Worm (Caenorhabditis elegans) whole organism, L4 larva: ENCODE data around the gene lin-56.

Experiments
- F44E2.7 ChIP-seq: fragments of 200-800 bp; sonication (Bioruptor generic); IDR thresholded peaks from 2 replicates; pipeline ENCODE4 v2.1.2; 2022; ENCODE audit warnings: missing genetic modification characterization, missing compliant biosample characterization
- T20F7.1 ChIP-seq: fragments of 200-800 bp; sonication (Bioruptor generic); optimal IDR thresholded peaks from 2 replicates; lab custom pipeline; 2018; ENCODE audit warnings: mild to moderate bottlenecking, missing genetic modification characterization, missing compliant biosample characterization
- Y5F2A.4 ChIP-seq: fragments of 200-800 bp; sonication (Bioruptor generic); optimal IDR thresholded peaks from 2 replicates; lab custom pipeline; 2018; ENCODE audit warnings: mild to moderate bottlenecking, missing genetic modification characterization, missing compliant biosample characterization
- ZK546.5 ChIP-seq, 2 experiments: sonication (generic microtip); optimal IDR thresholded peaks; 2 replicates each; lab custom pipeline; 2017; ENCODE audit warnings: missing biosample characterization in 2 of 2, missing genetic modification characterization in 2 of 2
- aha-1 ChIP-seq: fragments of 150-350 bp; peaks from one replicate; lab custom pipeline; 2014; ENCODE audit warnings: missing biosample characterization, missing genetic modification characterization
- aly-2 ChIP-seq: sonication (generic microtip); optimal IDR thresholded peaks from 2 replicates; lab custom pipeline; 2018; ENCODE audit warnings: missing biosample characterization, missing genetic modification characterization
- ama-1 ChIP-seq: fragments of 150-350 bp; optimal IDR thresholded peaks from 2 replicates; lab custom pipeline; 2014; ENCODE audit warnings: inconsistent platforms, mixed read lengths
- arid-1 ChIP-seq: fragments of 200-800 bp; sonication (Bioruptor generic); conservative IDR thresholded peaks from 2 replicates; pipeline ENCODE4 v1.3.6; 2022; ENCODE audit warnings: missing genetic modification reagents, missing genetic modification characterization, missing compliant biosample characterization
- ceh-20 ChIP-seq: fragments of 200-800 bp; sonication (Bioruptor generic); IDR thresholded peaks from 2 replicates; pipeline ENCODE4 v1.3.6; 2022; ENCODE audit warnings: missing genetic modification reagents, missing genetic modification characterization, missing compliant biosample characterization
- ceh-44 ChIP-seq: fragments of 200-800 bp; sonication (Bioruptor generic); IDR thresholded peaks from 2 replicates; pipeline ENCODE4 v1.3.6; 2022; ENCODE audit warnings: missing genetic modification reagents, missing genetic modification characterization, missing compliant biosample characterization
- ceh-62 ChIP-seq: sonication (generic microtip); optimal IDR thresholded peaks from 2 replicates; lab custom pipeline; 2017; ENCODE audit warnings: missing biosample characterization, missing genetic modification characterization
- daf-12 ChIP-seq: fragments of 150-350 bp; optimal IDR thresholded peaks from 2 replicates; lab custom pipeline; 2014; ENCODE audit warnings: missing biosample characterization, missing genetic modification reagents, missing genetic modification characterization
- daf-16 ChIP-seq, 3 experiments: sonication (generic microtip); optimal IDR thresholded peaks; 2 replicates each; lab custom pipeline; 2016 to 2017; ENCODE audit warnings: missing genetic modification characterization in 3 of 3, missing genetic modification reagents in 3 of 3, mild to moderate bottlenecking in 2 of 3, missing compliant biosample characterization in 2 of 3, missing biosample characterization in 1 of 3, moderate library complexity in 1 of 3
- daf-19 ChIP-seq: fragments of 200-800 bp; sonication (Bioruptor generic); conservative IDR thresholded peaks from 2 replicates; pipeline ENCODE4 v1.3.6; 2022; ENCODE audit warnings: missing genetic modification characterization, missing compliant biosample characterization
- dmd-6 ChIP-seq: fragments of 200-800 bp; sonication (Bioruptor generic); IDR thresholded peaks from 2 replicates; pipeline ENCODE4 v1.3.6; 2022; ENCODE audit warnings: missing genetic modification reagents, missing genetic modification characterization, missing compliant biosample characterization
- dmd-8 ChIP-seq: fragments of 200-800 bp; sonication (Bioruptor generic); IDR thresholded peaks from 2 replicates; pipeline ENCODE4 v1.3.6; 2022; ENCODE audit warnings: missing genetic modification characterization, missing compliant biosample characterization
- dpl-1 ChIP-seq: fragments of 150-350 bp; optimal IDR thresholded peaks from 2 replicates; lab custom pipeline; 2014; ENCODE audit warnings: missing biosample characterization, missing genetic modification reagents, missing genetic modification characterization
- dve-1 ChIP-seq: sonication (generic microtip); optimal IDR thresholded peaks from 2 replicates; lab custom pipeline; 2017; ENCODE audit warnings: antibody characterized with exemption, mild to moderate bottlenecking, missing genetic modification characterization, missing compliant biosample characterization; ENCODE audit not compliant: insufficient read depth
- fkh-10 ChIP-seq: fragments of 150-350 bp; optimal IDR thresholded peaks from 2 replicates; lab custom pipeline; 2014; ENCODE audit warnings: missing biosample characterization, missing genetic modification reagents, missing genetic modification characterization
- hlh-30 ChIP-seq: sonication (generic microtip); optimal IDR thresholded peaks from 2 replicates; lab custom pipeline; 2017; ENCODE audit warnings: antibody characterized with exemption, mild to moderate bottlenecking, missing genetic modification characterization, missing compliant biosample characterization; ENCODE audit not compliant: insufficient read depth
- hmg-1.1 ChIP-seq: fragments of 200-800 bp; sonication (Bioruptor generic); IDR thresholded peaks from 2 replicates; pipeline ENCODE4 v1.3.6; 2022; ENCODE audit warnings: missing genetic modification reagents, missing genetic modification characterization, missing compliant biosample characterization
- lin-1 ChIP-seq: fragments of 200-800 bp; sonication (Bioruptor generic); IDR thresholded peaks from 2 replicates; pipeline ENCODE4 v1.3.6; 2022; ENCODE audit warnings: missing genetic modification reagents, missing genetic modification characterization, missing compliant biosample characterization
- lin-29 ChIP-seq: fragments of 200-800 bp; sonication (Bioruptor generic); IDR thresholded peaks from 2 replicates; pipeline ENCODE4 v1.3.6; 2022; ENCODE audit warnings: missing genetic modification reagents, missing genetic modification characterization, missing compliant biosample characterization
- lin-38 ChIP-seq: fragments of 200-800 bp; sonication (Bioruptor generic); IDR thresholded peaks from 2 replicates; pipeline ENCODE4 v1.3.6; 2022; ENCODE audit warnings: missing genetic modification reagents, missing genetic modification characterization, missing compliant biosample characterization
- lin-39 ChIP-seq: fragments of 150-350 bp; optimal IDR thresholded peaks from 2 replicates; lab custom pipeline; 2014; ENCODE audit warnings: missing biosample characterization, missing genetic modification reagents, missing genetic modification characterization
- lsy-2 ChIP-seq, 2 experiments: fragments of 150-350 bp in 1 of 2; sonication (generic microtip) in 1 of 2; optimal IDR thresholded peaks; 2 replicates each; lab custom pipeline; 2014 to 2017; ENCODE audit warnings: missing biosample characterization in 2 of 2, missing genetic modification characterization in 2 of 2
- mes-2 ChIP-seq: sonication (generic microtip); optimal IDR thresholded peaks from 2 replicates; lab custom pipeline; 2016; ENCODE audit warnings: missing genotype, mild to moderate bottlenecking, missing genetic modification characterization, missing compliant biosample characterization; ENCODE audit not compliant: poor library complexity, severe bottlenecking
- nhr-28 ChIP-seq: fragments of 150-350 bp; optimal IDR thresholded peaks from 2 replicates; lab custom pipeline; 2014; ENCODE audit warnings: missing biosample characterization, missing genetic modification characterization
- nhr-41 ChIP-seq: fragments of 200-800 bp; sonication (Bioruptor generic); IDR thresholded peaks from 2 replicates; pipeline ENCODE4 v1.3.6; 2022; ENCODE audit warnings: missing genetic modification reagents, missing genetic modification characterization, missing compliant biosample characterization
- nhr-6 ChIP-seq: fragments of 150-350 bp; optimal IDR thresholded peaks from 2 replicates; lab custom pipeline; 2014; ENCODE audit warnings: missing biosample characterization, missing genetic modification characterization
- nhr-76 ChIP-seq: fragments of 150-350 bp; optimal IDR thresholded peaks from 2 replicates; lab custom pipeline; 2014; ENCODE audit warnings: missing biosample characterization, missing genetic modification characterization
- pqm-1 ChIP-seq: sonication (generic microtip); optimal IDR thresholded peaks from 2 replicates; lab custom pipeline; 2017; ENCODE audit warnings: missing biosample characterization, missing genetic modification characterization
- sdz-12 ChIP-seq: fragments of 200-800 bp; sonication (Bioruptor generic); optimal IDR thresholded peaks from 2 replicates; lab custom pipeline; 2018; ENCODE audit warnings: mild to moderate bottlenecking, missing genetic modification characterization, missing compliant biosample characterization
- set-16 ChIP-seq: fragments of 200-800 bp; sonication (Bioruptor generic); IDR thresholded peaks from 2 replicates; pipeline ENCODE4 v1.3.6; 2022; ENCODE audit warnings: missing genetic modification reagents, missing genetic modification characterization, missing compliant biosample characterization
- snpc-1.2 ChIP-seq: fragments of 200-800 bp; sonication (Bioruptor generic); IDR thresholded peaks from 2 replicates; pipeline ENCODE4 v1.3.6; 2022; ENCODE audit warnings: missing genetic modification reagents, missing genetic modification characterization, missing compliant biosample characterization
- snpc-4 ChIP-seq: fragments of 150-350 bp; optimal IDR thresholded peaks from 2 replicates; lab custom pipeline; 2014; ENCODE audit warnings: missing biosample characterization, missing genetic modification characterization
- tra-1 ChIP-seq: fragments of 200-800 bp; sonication (Bioruptor generic); IDR thresholded peaks from 2 replicates; pipeline ENCODE4 v1.3.6; 2022; ENCODE audit warnings: missing genetic modification reagents, missing genetic modification characterization, missing compliant biosample characterization
- unc-130 ChIP-seq: sonication (generic microtip); optimal IDR thresholded peaks from 2 replicates; lab custom pipeline; 2016; ENCODE audit warnings: missing genetic modification reagents, missing genetic modification characterization, missing compliant biosample characterization
- unc-62 ChIP-seq, 3 experiments: fragments of 150-350 bp in 1 of 3; sonication (generic microtip); optimal IDR thresholded peaks in 2 of 3; peaks in 1 of 3; 1 replicate in 1 of 3; 2 replicates in 2 of 3; lab custom pipeline; 2014 to 2017; ENCODE audit warnings: missing biosample characterization in 3 of 3, missing genetic modification characterization in 3 of 3, missing genetic modification reagents in 3 of 3, missing genotype in 1 of 3
- vab-7 ChIP-seq: fragments of 200-800 bp; sonication (Bioruptor generic); IDR thresholded peaks from 2 replicates; pipeline ENCODE4 v1.3.6; 2022; ENCODE audit warnings: missing genetic modification reagents, missing genetic modification characterization, missing compliant biosample characterization

Gene lin-56

DNA sequence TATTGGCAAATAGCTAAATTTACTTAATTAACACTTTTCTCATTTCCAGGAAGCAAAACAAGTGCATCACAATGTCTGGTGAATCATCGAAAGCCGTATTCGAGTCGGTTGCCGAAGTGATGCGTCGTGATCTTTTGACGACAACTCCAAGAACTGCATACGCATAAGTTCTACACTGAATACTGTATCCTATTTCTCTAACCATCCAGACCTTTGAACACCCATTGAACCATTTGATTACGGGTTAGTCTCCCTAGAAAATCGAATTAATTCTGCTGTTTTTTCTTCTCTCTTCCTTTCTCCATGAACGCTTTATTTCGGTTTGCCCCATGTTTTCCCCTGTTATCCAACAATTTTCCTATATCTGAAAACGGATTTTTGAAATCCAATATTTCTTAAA lies at the start of gene lin-56:
Gene lin-56, plus strand, starts transcription at position 301 of the 400 bp plus-strand sequence.
- TF ChIP-seq lin-29 (GFP tag; lab: Robert Waterston, UW) (no peak), aha-1 (tag; lab: Kevin White, UChicago) (peak; percentile 54), lin-1 (GFP tag; lab: Robert Waterston, UW) (no peak)

DNA sequence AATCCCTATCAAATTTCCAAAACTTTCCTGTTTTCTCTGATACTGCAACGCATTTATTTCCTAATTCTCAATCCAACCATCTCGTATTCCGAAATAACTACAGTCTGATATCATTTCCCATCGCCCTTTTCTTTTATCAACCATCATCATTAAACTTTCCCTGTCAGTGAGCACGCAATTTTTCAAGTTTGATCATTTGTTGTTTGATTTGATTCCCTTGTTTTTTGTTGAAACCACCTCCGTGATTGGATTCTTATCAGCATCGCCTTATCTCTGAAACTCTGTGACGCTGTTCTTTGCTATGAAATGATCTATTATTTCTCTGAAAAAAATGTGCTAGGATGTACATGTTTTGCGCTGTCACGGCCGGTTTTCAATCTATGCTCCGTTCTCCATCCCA lies 46.8 kb upstream of the lin-56 start:
- TF ChIP-seq daf-16 (GFP tag; optimal IDR thresholded peaks at IDR 0.05; lab: Kevin White, UChicago) (no peak), daf-16 (tag; optimal IDR thresholded peaks at IDR 0.05; lab: Kevin White, UChicago) (peak; percentile 85), pqm-1 (peak; percentile 87), nhr-28 (peak; percentile 82), tra-1 (GFP tag; lab: Robert Waterston, UW) (peak; percentile 57; the same call in 1 of the 2 replicates), dmd-8 (GFP tag; lab: Robert Waterston, UW) (no peak), dve-1 (tag; lab: Kevin White, UChicago) (peak; percentile 47), unc-62 (GFP tag; optimal IDR thresholded peaks at IDR 0.05 in 1 of 2; lab: Kevin White, UChicago) (peak in 1 of 2 experiments; percentile 62), unc-62 (tag; optimal IDR thresholded peaks at IDR 0.05; lab: Kevin White, UChicago) (no peak), sdz-12 (GFP tag; lab: Kevin White, UChicago) (no peak), dmd-6 (GFP tag; lab: Robert Waterston, UW) (peak; percentile 86), nhr-41 (GFP tag; lab: Robert Waterston, UW) (no peak), Y5F2A.4 (GFP tag; lab: Kevin White, UChicago) (no peak)
- TF ChIP-seq, all 104 proteins: peak for 7

DNA sequence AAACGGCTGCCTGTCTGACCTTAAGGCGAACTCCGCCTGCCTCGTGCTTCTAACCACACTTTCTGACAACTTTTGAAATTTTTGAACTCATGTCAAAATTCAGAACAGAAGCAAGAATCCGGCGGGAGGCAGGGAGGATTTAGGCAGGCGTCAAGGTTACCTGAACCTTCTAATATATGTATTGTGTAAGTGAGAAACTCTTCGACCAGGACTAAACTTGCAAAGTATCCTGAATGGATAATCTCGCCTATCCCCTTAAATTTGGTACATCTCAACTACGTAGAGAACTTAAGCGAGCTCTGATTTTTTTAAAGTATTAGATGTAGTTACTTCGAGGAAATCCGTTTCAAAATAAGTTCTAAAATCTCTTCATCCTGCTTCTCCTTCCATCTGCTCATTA lies 38.8 kb upstream of the lin-56 start, which contains the start of gene E04D5.5:
Gene E04D5.5, plus strand, starts transcription at position 301 of the 400 bp plus-strand sequence.
- TF ChIP-seq ama-1 (lab: Kevin White, UChicago) = no peak
- TF ChIP-seq snpc-1.2 (GFP tag; lab: Robert Waterston, UW) = no peak
- TF ChIP-seq dpl-1 (GFP tag; lab: Kevin White, UChicago) = no peak
- no peak for TF ChIP-seq pqm-1
- no peak for TF ChIP-seq ceh-20 (GFP tag; lab: Robert Waterston, UW)
- TF ChIP-seq F44E2.7 (GFP tag; lab: Robert Waterston, UW) = no peak
- no peak for TF ChIP-seq nhr-76
- no peak for TF ChIP-seq fkh-10 (GFP tag; lab: Kevin White, UChicago)
- TF ChIP-seq daf-12 = no peak
- no peak for TF ChIP-seq ceh-44 (GFP tag; lab: Robert Waterston, UW)
- no peak for TF ChIP-seq lin-38
- TF ChIP-seq hmg-1.1 (GFP tag; lab: Robert Waterston, UW) = no peak
- no peak for TF ChIP-seq unc-62 (GFP tag; optimal IDR thresholded peaks at IDR 0.05 in 1 of 2; lab: Kevin White, UChicago)
- no peak for TF ChIP-seq unc-62 (tag; optimal IDR thresholded peaks at IDR 0.05; lab: Kevin White, UChicago)
- TF ChIP-seq daf-19 (GFP tag; lab: Robert Waterston, UW) = no peak
- no peak for TF ChIP-seq arid-1
- TF ChIP-seq aly-2 = no peak
- no peak for TF ChIP-seq ZK546.5 (tag; optimal IDR thresholded peaks at IDR 0.05; lab: Kevin White, UChicago)
- TF ChIP-seq mes-2 (tag; lab: Kevin White, UChicago) = no peak
- TF ChIP-seq set-16 = no peak
- no peak for TF ChIP-seq ceh-62 (tag; lab: Kevin White, UChicago)

DNA sequence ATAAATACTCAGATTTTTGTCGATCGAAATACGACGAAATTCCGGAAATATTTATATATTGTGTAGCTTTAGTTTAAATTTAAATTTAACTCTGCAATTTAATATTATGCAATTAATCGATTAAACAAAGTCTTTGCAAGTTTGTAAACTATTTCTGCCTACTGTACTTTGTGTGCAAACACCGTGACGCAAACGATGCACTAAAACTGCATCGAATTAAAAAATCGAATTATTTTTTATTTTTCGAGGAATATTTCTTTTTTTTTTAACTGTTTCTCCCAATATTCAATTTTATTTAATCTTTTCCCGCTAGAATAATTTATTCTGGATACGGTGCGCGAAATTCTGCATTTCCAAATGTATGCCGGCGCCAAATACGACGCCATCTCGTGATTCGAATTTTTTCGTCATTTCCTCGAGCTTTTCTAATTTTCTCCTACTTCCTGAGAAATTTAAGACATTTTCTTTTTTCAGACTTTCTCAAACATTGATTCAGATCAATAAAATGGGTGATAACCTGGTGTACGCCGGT lies 33.4 kb upstream of the lin-56 start, which contains the start of gene eif-2A:
Gene eif-2A, plus strand, starts transcription at position 469 of the 532 bp plus-strand sequence.
- no peak for TF ChIP-seq vab-7 (GFP tag; lab: Robert Waterston, UW)
- no peak for TF ChIP-seq snpc-4
- peak; percentile 0 for TF ChIP-seq unc-130
- TF ChIP-seq lin-39 (tag; lab: Kevin White, UChicago) = no peak
- no peak for TF ChIP-seq nhr-6 (tag; lab: Kevin White, UChicago)
- peak; percentile 32 for TF ChIP-seq dpl-1 (GFP tag; lab: Kevin White, UChicago)
- peak in 1 of 2 experiments; percentile 12 for TF ChIP-seq unc-62 (GFP tag; optimal IDR thresholded peaks at IDR 0.05 in 1 of 2; lab: Kevin White, UChicago)
- no peak for TF ChIP-seq unc-62 (tag; optimal IDR thresholded peaks at IDR 0.05; lab: Kevin White, UChicago)
- TF ChIP-seq lsy-2 (tag; optimal IDR thresholded peaks at IDR 0.05; lab: Kevin White, UChicago) = peak in 1 of 2 experiments; percentile 93
- TF ChIP-seq T20F7.1 (GFP tag; lab: Kevin White, UChicago) = peak; percentile 61
- TF ChIP-seq hlh-30 (tag; lab: Kevin White, UChicago) = peak; percentile 80
